Worm (Caenorhabditis elegans): Measurements from ENCODE around the gene nhr-27.
A peak's percentile ranks its signal among the peaks of the same experiment; 100 is the strongest.

The nhr-27 gene

ce11 chrX:12761295-12761775, 46.8 kb downstream of the nhr-27 start (continued):
- no peak for TF ChIP-seq xnd-1 (tag; optimal IDR thresholded peaks at IDR 0.05)
- TF ChIP-seq T26A5.8 (tag; optimal IDR thresholded peaks at IDR 0.05), result no peak
- no peak for TF ChIP-seq ceh-100 (GFP tag; IDR thresholded peaks at IDR 0.05)
- no peak for TF ChIP-seq ztf-3 (GFP tag; optimal IDR thresholded peaks at IDR 0.05)
- TF ChIP-seq akir-1 (GFP tag; optimal IDR thresholded peaks at IDR 0.05), result no peak
- TF ChIP-seq ztf-25 (GFP tag; IDR thresholded peaks at IDR 0.05), result no peak
- TF ChIP-seq egrh-3 (GFP tag; IDR thresholded peaks at IDR 0.05), result no peak
- TF ChIP-seq somi-1 (GFP tag; optimal IDR thresholded peaks at IDR 0.05), result peak; percentile 78
- peak; percentile 16 for TF ChIP-seq attf-5 (GFP tag; optimal IDR thresholded peaks at IDR 0.05)
- no peak for TF ChIP-seq mel-28 (tag; optimal IDR thresholded peaks at IDR 0.05; ENCODE audit: borderline replicate concordance)
- no peak for TF ChIP-seq attf-6 (GFP tag; IDR thresholded peaks at IDR 0.05)
- TF ChIP-seq cebp-1 (GFP tag; IDR thresholded peaks at IDR 0.05), result no peak
- no peak for TF ChIP-seq cebp-1 (tag; optimal IDR thresholded peaks at IDR 0.05)
- no peak for TF ChIP-seq F33H1.4 (GFP tag; IDR thresholded peaks at IDR 0.05)
- TF ChIP-seq F22D6.2 (tag; optimal IDR thresholded peaks at IDR 0.05), result no peak
- TF ChIP-seq lin-35 (GFP tag; optimal IDR thresholded peaks at IDR 0.05), result no peak
- TF ChIP-seq hrde-1 (tag; optimal IDR thresholded peaks at IDR 0.05; ENCODE audit: borderline replicate concordance), result no peak
- TF ChIP-seq atf-7 (tag; optimal IDR thresholded peaks at IDR 0.05), result peak; percentile 44
- TF ChIP-seq Y53F4B.3 (GFP tag; IDR thresholded peaks at IDR 0.05), result no peak
- TF ChIP-seq ccch-3 (GFP tag; optimal IDR thresholded peaks at IDR 0.05), result no peak
- TF ChIP-seq attf-3 (GFP tag; conservative IDR thresholded peaks at IDR 0.05), result no peak
- TF ChIP-seq F49E8.2 (tag; optimal IDR thresholded peaks at IDR 0.05; ENCODE audit: insufficient read depth), result no peak
- no peak for TF ChIP-seq ceh-40 (GFP tag; IDR thresholded peaks at IDR 0.05)
- TF ChIP-seq nhr-90 (tag; optimal IDR thresholded peaks at IDR 0.05), result no peak

DNA sequence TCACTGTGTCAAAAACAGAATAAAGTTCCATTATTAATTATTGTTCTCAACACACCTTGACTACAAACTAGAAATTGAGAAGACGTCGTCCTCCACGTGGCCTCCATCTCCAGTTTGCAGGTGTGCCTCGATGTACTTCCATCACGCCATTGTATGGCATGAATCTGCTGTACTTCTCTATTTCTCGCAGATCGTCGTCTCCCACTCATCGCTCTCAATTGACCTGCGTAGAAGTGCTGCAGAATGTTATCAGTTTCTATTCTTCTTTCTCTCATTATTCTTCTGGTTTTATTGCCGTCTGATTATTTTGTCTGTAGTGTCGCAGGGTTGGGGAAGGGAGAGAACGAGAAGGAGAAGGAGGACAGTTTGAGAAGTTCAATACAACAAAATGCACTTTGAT, 48.5 kb downstream of the nhr-27 start:
- TF ChIP-seq hmg-1.2 (GFP tag; IDR thresholded peaks at IDR 0.05) (no peak), dox-1 (GFP tag; IDR thresholded peaks at IDR 0.05) (peak; percentile 70), nhr-80 (tag; optimal IDR thresholded peaks at IDR 0.05) (peak; percentile 98), nhr-90 (tag; optimal IDR thresholded peaks at IDR 0.05) (peak; percentile 23), F33H1.4 (GFP tag; IDR thresholded peaks at IDR 0.05) (no peak), ztf-26 (tag; optimal IDR thresholded peaks at IDR 0.05) (peak; percentile 53), rec-8 (tag; optimal IDR thresholded peaks at IDR 0.05) (no peak), mcd-1 (GFP tag; IDR thresholded peaks at IDR 0.05) (0 out of 2 replicates have a peak, but pooled peaks have one; percentile 14), B0336.3 (GFP tag; IDR thresholded peaks at IDR 0.05) (0 out of 2 replicates have a peak, but pooled peaks have one; percentile 25), let-607 (tag; optimal IDR thresholded peaks at IDR 0.05) (peak; percentile 79 to 86), cebp-2 (GFP tag; IDR thresholded peaks at IDR 0.05) (no peak), snpc-4 (GFP tag; optimal IDR thresholded peaks at IDR 0.05) (no peak), snpc-4 (tag; optimal IDR thresholded peaks at IDR 0.05) (peak in 1 of 4 experiments; percentile 4), tbp1 (GFP tag; optimal IDR thresholded peaks at IDR 0.05) (peak; percentile 30), somi-1 (GFP tag; optimal IDR thresholded peaks at IDR 0.05) (peak; percentile 14), ZK185.1 (tag; optimal IDR thresholded peaks at IDR 0.05; ENCODE audit: poor library complexity, severe bottlenecking) (peak; percentile 11), C06A6.2 (GFP tag; conservative IDR thresholded peaks at IDR 0.05) (0 out of 2 replicates have a peak, but pooled peaks have one; percentile 22), attf-5 (GFP tag; optimal IDR thresholded peaks at IDR 0.05) (peak; percentile 10), F10E7.11 (tag; optimal IDR thresholded peaks at IDR 0.05) (no peak), rcor-1 (GFP tag; IDR thresholded peaks at IDR 0.05) (0 out of 2 replicates have a peak, but pooled peaks have one; percentile 23), F57A8.1 (GFP tag; optimal IDR thresholded peaks at IDR 0.05) (no peak)

Data from whole organism, young adult.